Worm (Caenorhabditis elegans): ENCODE measurements around the gene F11A5.16.
A peak's percentile ranks its signal among the peaks of the same experiment; 100 is the strongest.

Gene F11A5.16

DNA sequence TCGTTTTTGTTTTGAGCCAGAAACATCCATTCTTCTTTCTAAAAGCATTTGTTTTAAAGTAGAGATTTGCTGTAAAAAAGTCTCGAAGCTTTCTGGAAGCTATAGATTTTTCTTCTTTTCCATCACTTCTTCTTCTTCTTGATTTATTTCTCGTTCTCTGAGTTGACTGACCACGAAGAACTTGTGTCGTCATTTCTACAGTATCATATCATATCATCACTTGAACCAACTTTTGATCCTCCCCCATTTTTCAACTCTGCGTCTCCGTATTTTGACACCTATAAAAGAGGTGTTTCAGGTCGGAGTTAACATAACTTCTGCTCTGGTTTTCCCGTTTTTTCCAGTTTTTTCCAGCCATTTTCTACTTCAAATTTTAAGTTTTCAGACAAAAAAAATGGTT is 3.8 kb downstream of the F11A5.16 start, which contains the start of gene F11A5.9:
Gene F11A5.9 (plus strand): TSS at position 386 of the 400 bp plus-strand sequence.
- TF ChIP-seq fkh-2 (tag; optimal IDR thresholded peaks at IDR 0.05) (no peak), pqm-1 (tag; optimal IDR thresholded peaks at IDR 0.05) (no peak), nhr-23 (tag; optimal IDR thresholded peaks at IDR 0.05) (no peak), ceh-82 (tag; optimal IDR thresholded peaks at IDR 0.05) (no peak), ceh-28 (tag; optimal IDR thresholded peaks at IDR 0.05) (no peak), elt-1 (tag; optimal IDR thresholded peaks at IDR 0.05) (no peak), mml-1 (tag; optimal IDR thresholded peaks at IDR 0.05) (no peak), nhr-12 (tag; optimal IDR thresholded peaks at IDR 0.05) (no peak), ceh-16 (tag; optimal IDR thresholded peaks at IDR 0.05) (no peak), unc-62 (GFP tag; optimal IDR thresholded peaks at IDR 0.05) (no peak), nhr-77 (tag; optimal IDR thresholded peaks at IDR 0.05) (no peak), nhr-25 (tag; optimal IDR thresholded peaks at IDR 0.05) (no peak)

DNA sequence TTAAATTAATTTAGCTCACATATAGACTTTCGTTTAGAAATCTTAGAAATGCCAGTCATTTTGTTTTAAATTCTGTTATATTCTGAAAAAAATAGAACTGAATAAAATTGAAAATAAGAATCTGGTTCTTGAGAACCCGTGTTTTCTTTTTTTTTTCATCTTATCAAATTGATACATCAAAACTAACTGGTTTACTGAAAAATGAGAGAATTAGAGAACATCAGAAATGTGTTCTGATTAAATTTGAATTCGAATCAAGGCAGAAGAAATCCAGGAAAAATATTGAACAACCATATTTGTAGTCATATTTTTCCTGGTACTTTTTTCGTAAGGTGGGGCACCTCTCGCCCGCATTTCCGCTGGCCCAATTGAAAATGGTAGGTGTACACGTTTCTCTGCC is 7.8 kb downstream of the F11A5.16 start, which contains the start of gene F11A5.15:
Gene F11A5.15 (minus strand): TSS at position 101 of the 400 bp plus-strand sequence.
- TF ChIP-seq unc-62 (GFP tag; optimal IDR thresholded peaks at IDR 0.05) (no peak), nhr-77 (tag; optimal IDR thresholded peaks at IDR 0.05) (no peak), hmg-11 (tag; optimal IDR thresholded peaks at IDR 0.05) (no peak), nhr-28 (tag; optimal IDR thresholded peaks at IDR 0.05) (no peak), ztf-4 (tag; optimal IDR thresholded peaks at IDR 0.05) (no peak), unc-39 (tag; optimal IDR thresholded peaks at IDR 0.05) (no peak)

DNA sequence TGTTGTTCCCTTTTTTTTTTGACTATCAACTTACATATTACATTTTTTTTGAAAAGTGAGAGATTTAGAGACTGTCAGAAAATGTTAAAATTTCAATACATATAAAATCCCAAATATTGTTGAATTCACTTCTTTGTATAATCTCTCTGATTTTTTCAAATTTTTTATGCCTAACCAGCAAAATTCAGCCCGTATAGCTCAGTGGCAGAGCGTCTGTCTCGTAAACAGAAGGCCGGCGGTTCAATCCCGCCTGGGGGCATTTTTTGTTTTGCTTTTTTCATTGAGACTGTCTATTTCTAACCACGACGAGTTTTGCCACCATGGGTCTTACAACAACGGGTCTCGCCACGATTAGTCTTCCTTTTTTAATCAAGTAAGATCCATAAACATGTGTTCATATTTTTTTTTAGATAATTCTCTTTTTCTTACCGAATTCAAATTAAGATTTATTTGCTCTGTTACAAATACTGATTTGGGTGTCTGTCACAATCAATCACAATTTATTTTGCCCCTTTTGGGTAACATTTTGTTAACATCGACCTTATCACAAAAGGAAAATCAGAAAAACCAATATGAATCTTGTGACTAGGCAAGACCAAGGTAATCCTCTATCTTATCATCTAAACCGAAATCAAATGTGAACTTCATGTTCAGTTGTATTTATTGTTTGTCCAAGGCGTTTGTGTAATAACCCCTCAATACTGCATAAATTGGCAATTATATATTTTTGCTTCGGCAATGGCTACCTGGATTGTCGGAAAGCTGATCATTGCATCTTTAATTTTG is 8.4 kb downstream of the F11A5.16 start, which contains the start of gene glc-1:
Gene glc-1 (plus strand): TSS at position 663 of the 786 bp plus-strand sequence.
- peak; percentile 10 for TF ChIP-seq pqm-1 (tag; optimal IDR thresholded peaks at IDR 0.05)
- TF ChIP-seq fkh-2 (tag; optimal IDR thresholded peaks at IDR 0.05), result no peak
- TF ChIP-seq pha-4 (tag; optimal IDR thresholded peaks at IDR 0.05), result no peak
- TF ChIP-seq elt-2 (tag; optimal IDR thresholded peaks at IDR 0.05), result peak; percentile 40
- no peak for TF ChIP-seq ztf-11 (tag; optimal IDR thresholded peaks at IDR 0.05)

DNA sequence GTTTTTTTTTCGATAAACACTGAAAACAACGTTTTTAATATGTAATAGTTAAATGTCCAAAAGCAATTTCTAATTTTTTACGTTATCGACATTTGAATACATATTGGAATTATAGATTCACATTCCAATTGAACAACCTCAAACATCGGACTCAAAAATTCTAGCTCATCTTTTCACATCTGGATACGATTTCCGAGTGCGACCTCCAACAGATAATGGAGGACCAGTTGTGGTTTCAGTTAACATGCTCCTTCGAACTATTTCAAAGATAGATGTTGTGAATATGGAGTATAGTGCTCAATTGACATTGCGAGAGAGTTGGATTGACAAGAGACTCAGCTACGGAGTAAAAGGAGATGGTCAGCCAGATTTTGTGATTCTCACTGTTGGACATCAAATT is 9.3 kb downstream of the F11A5.16 start:
- TF ChIP-seq ama-1 (optimal IDR thresholded peaks at IDR 0.05) (no peak), nhr-11 (tag; optimal IDR thresholded peaks at IDR 0.05) (no peak), elt-3 (tag; optimal IDR thresholded peaks at IDR 0.05) (no peak), nhr-28 (tag; optimal IDR thresholded peaks at IDR 0.05) (no peak), R02D3.7 (tag; optimal IDR thresholded peaks at IDR 0.05) (no peak), lsy-12 (tag; optimal IDR thresholded peaks at IDR 0.05) (no peak), aly-2 (tag; optimal IDR thresholded peaks at IDR 0.05) (no peak)

DNA sequence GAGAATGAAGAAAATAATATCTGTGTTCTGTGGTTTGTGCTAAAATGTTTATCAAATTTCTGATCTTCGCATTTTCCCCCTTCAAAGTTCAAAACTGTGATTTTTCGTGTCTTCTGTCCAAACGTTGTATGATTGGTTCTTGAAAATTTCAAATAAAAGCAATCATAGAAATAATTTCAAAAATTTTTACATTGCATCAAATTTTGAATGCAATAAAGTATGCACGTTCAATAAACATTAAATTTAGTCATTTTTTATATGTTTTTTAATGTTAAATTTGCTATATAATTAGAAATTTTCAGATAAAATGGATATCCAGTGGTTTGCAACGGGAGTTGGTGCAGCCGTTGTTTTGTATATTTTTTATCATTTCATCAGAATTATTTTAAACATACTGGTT is 13.3 kb downstream of the F11A5.16 start, which contains the start of gene stdh-2:
Gene stdh-2 (plus strand): TSS at position 301 of the 400 bp plus-strand sequence.
- TF ChIP-seq unc-39 (tag; optimal IDR thresholded peaks at IDR 0.05), result no peak
- TF ChIP-seq unc-62 (GFP tag; optimal IDR thresholded peaks at IDR 0.05), result no peak
- no peak for TF ChIP-seq nhr-28 (tag; optimal IDR thresholded peaks at IDR 0.05)
- TF ChIP-seq ceh-9 (tag; optimal IDR thresholded peaks at IDR 0.05), result no peak
- TF ChIP-seq fos-1 (tag; optimal IDR thresholded peaks at IDR 0.05), result no peak
- no peak for TF ChIP-seq pqm-1 (tag; optimal IDR thresholded peaks at IDR 0.05)
- no peak for TF ChIP-seq lin-15B (tag; optimal IDR thresholded peaks at IDR 0.05)
- no peak for TF ChIP-seq nhr-43 (tag; optimal IDR thresholded peaks at IDR 0.05; ENCODE audit: poor library complexity, severe bottlenecking)
- TF ChIP-seq nhr-11 (tag; optimal IDR thresholded peaks at IDR 0.05), result no peak
- TF ChIP-seq pha-4 (tag; optimal IDR thresholded peaks at IDR 0.05), result no peak
- TF ChIP-seq fkh-2 (tag; optimal IDR thresholded peaks at IDR 0.05), result no peak
- TF ChIP-seq zag-1 (tag; optimal IDR thresholded peaks at IDR 0.05), result no peak
- no peak for TF ChIP-seq elt-1 (tag; optimal IDR thresholded peaks at IDR 0.05)
- TF ChIP-seq nhr-67 (tag; optimal IDR thresholded peaks at IDR 0.05), result no peak
- TF ChIP-seq eor-1 (tag; optimal IDR thresholded peaks at IDR 0.05), result no peak
- TF ChIP-seq ama-1 (optimal IDR thresholded peaks at IDR 0.05), result no peak
- no peak for TF ChIP-seq snpc-4 (tag; optimal IDR thresholded peaks at IDR 0.05)
- TF ChIP-seq elt-3 (tag; optimal IDR thresholded peaks at IDR 0.05), result no peak

Data from whole organism, L3 larva.